Worm (Caenorhabditis elegans) whole organism, L3 larva: ENCODE measurements around the gene M03C11.6.
A peak's percentile ranks its signal among the peaks of the same experiment; 100 is the strongest.

Source experiments
- R02D3.7 ChIP-seq: fragments of 150-350 bp; optimal IDR thresholded peaks from 2 replicates; lab custom pipeline; 2014; ENCODE audit warnings: missing biosample characterization, missing genetic modification characterization
- ZK546.5 ChIP-seq: sonication (generic microtip); optimal IDR thresholded peaks from 2 replicates; lab custom pipeline; 2017; ENCODE audit warnings: missing biosample characterization, missing genetic modification characterization
- aly-2 ChIP-seq: fragments of 150-350 bp; optimal IDR thresholded peaks from 2 replicates; lab custom pipeline; 2014; ENCODE audit warnings: missing biosample characterization, missing genetic modification characterization
- ama-1 ChIP-seq: fragments of 150-350 bp; optimal IDR thresholded peaks from 2 replicates; lab custom pipeline; 2018
- ceh-16 ChIP-seq: sonication (generic microtip); optimal IDR thresholded peaks from 2 replicates; lab custom pipeline; 2017; ENCODE audit warnings: missing biosample characterization, missing genetic modification characterization
- ceh-9 ChIP-seq: sonication (generic microtip); optimal IDR thresholded peaks from 2 replicates; lab custom pipeline; 2018; ENCODE audit warnings: missing biosample characterization, missing genetic modification characterization
- daf-12 ChIP-seq: fragments of 150-350 bp; optimal IDR thresholded peaks from 2 replicates; lab custom pipeline; 2014; ENCODE audit warnings: missing biosample characterization, missing genetic modification reagents, missing genetic modification characterization
- egl-27 ChIP-seq: sonication (generic microtip); optimal IDR thresholded peaks from 4 replicates; lab custom pipeline; 2017; ENCODE audit warnings: missing biosample characterization, missing genetic modification reagents, missing genetic modification characterization
- egl-5 ChIP-seq: fragments of 150-350 bp; optimal IDR thresholded peaks from 2 replicates; lab custom pipeline; 2017; ENCODE audit warnings: missing biosample characterization, missing genetic modification reagents, missing genetic modification characterization, inconsistent platforms
- elt-1 ChIP-seq: fragments of 150-350 bp; optimal IDR thresholded peaks from 2 replicates; lab custom pipeline; 2014; ENCODE audit warnings: missing biosample characterization, missing genetic modification characterization
- elt-2 ChIP-seq: sonication (generic microtip); optimal IDR thresholded peaks from 2 replicates; lab custom pipeline; 2016; ENCODE audit warnings: missing genetic modification reagents, mild to moderate bottlenecking, missing genetic modification characterization, missing compliant biosample characterization
- eor-1 ChIP-seq, 2 experiments: fragments of 150-350 bp; optimal IDR thresholded peaks; 2 replicates each; lab custom pipeline; 2014 to 2018; ENCODE audit warnings: missing biosample characterization in 2 of 2, missing genetic modification characterization in 2 of 2
- fkh-10 ChIP-seq: sonication (generic microtip); optimal IDR thresholded peaks from 2 replicates; lab custom pipeline; 2017; ENCODE audit warnings: missing biosample characterization, missing genetic modification reagents, missing genetic modification characterization
- fkh-2 ChIP-seq: fragments of 150-350 bp; optimal IDR thresholded peaks from 2 replicates; lab custom pipeline; 2014; ENCODE audit warnings: missing biosample characterization, missing genetic modification reagents, missing genetic modification characterization
- hmg-11 ChIP-seq: sonication (generic microtip); optimal IDR thresholded peaks from 2 replicates; lab custom pipeline; 2016; ENCODE audit warnings: missing genetic modification characterization, missing compliant biosample characterization
- jun-1 ChIP-seq: fragments of 150-350 bp; optimal IDR thresholded peaks from 2 replicates; lab custom pipeline; 2014; ENCODE audit warnings: missing biosample characterization, missing genetic modification reagents, missing genetic modification characterization
- lin-15B ChIP-seq: fragments of 150-350 bp; optimal IDR thresholded peaks from 2 replicates; lab custom pipeline; 2014; ENCODE audit warnings: missing biosample characterization, missing genetic modification characterization
- lin-39 ChIP-seq: fragments of 150-350 bp; optimal IDR thresholded peaks from 2 replicates; lab custom pipeline; 2018; ENCODE audit warnings: missing biosample characterization, missing genetic modification reagents, missing genetic modification characterization
- lsy-12 ChIP-seq: sonication (generic microtip); optimal IDR thresholded peaks from 2 replicates; lab custom pipeline; 2016; ENCODE audit warnings: mild to moderate bottlenecking, missing genetic modification characterization, missing compliant biosample characterization
- mml-1 ChIP-seq: fragments of 150-350 bp; sonication (generic microtip); optimal IDR thresholded peaks from 3 replicates; lab custom pipeline; 2014; ENCODE audit warnings: missing biosample characterization, missing genetic modification characterization
- nfya-1 ChIP-seq: sonication (generic microtip); optimal IDR thresholded peaks from 2 replicates; lab custom pipeline; 2017; ENCODE audit warnings: missing genetic modification characterization, mild to moderate bottlenecking, missing compliant biosample characterization, antibody characterized with exemption, moderate library complexity; ENCODE audit not compliant: insufficient read depth
- nhr-11 ChIP-seq: fragments of 150-350 bp; optimal IDR thresholded peaks from 2 replicates; lab custom pipeline; 2014; ENCODE audit warnings: missing biosample characterization, missing genetic modification characterization
- nhr-23 ChIP-seq: fragments of 150-350 bp; optimal IDR thresholded peaks from 2 replicates; lab custom pipeline; 2014; ENCODE audit warnings: missing biosample characterization, missing genetic modification reagents, missing genetic modification characterization
- nhr-25 ChIP-seq: sonication (generic microtip); optimal IDR thresholded peaks from 2 replicates; lab custom pipeline; 2017; ENCODE audit warnings: missing biosample characterization, missing genetic modification characterization
- nhr-28 ChIP-seq: fragments of 150-350 bp; optimal IDR thresholded peaks from 2 replicates; lab custom pipeline; 2014; ENCODE audit warnings: missing biosample characterization, missing genetic modification characterization
- nhr-76 ChIP-seq: fragments of 150-350 bp; sonication (generic microtip); optimal IDR thresholded peaks from 5 replicates; lab custom pipeline; 2014; ENCODE audit warnings: missing biosample characterization, missing genetic modification characterization
- pha-4 ChIP-seq: fragments of 150-350 bp; optimal IDR thresholded peaks from 2 replicates; lab custom pipeline; 2014; ENCODE audit warnings: missing biosample characterization, missing genetic modification reagents, missing genetic modification characterization
- pqm-1 ChIP-seq: fragments of 150-350 bp; optimal IDR thresholded peaks from 2 replicates; lab custom pipeline; 2017; ENCODE audit warnings: missing biosample characterization, missing genetic modification characterization, inconsistent platforms
- skn-1 ChIP-seq: fragments of 150-350 bp; optimal IDR thresholded peaks from 2 replicates; lab custom pipeline; 2014; ENCODE audit warnings: missing biosample characterization, missing genetic modification characterization
- snpc-4 ChIP-seq: fragments of 150-350 bp; optimal IDR thresholded peaks from 2 replicates; lab custom pipeline; 2014; ENCODE audit warnings: missing biosample characterization, missing genetic modification characterization
- tbx-2 ChIP-seq: sonication (generic microtip); optimal IDR thresholded peaks from 2 replicates; lab custom pipeline; 2016; ENCODE audit warnings: mild to moderate bottlenecking, missing genetic modification characterization, missing compliant biosample characterization
- unc-39 ChIP-seq: sonication (generic microtip); optimal IDR thresholded peaks from 4 replicates; lab custom pipeline; 2017; ENCODE audit warnings: missing biosample characterization, missing genetic modification characterization
- unc-62 ChIP-seq: fragments of 150-350 bp; sonication (generic microtip); optimal IDR thresholded peaks from 4 replicates; lab custom pipeline; 2014; ENCODE audit warnings: missing biosample characterization, missing genetic modification reagents, missing genetic modification characterization
- zag-1 ChIP-seq: fragments of 150-350 bp; optimal IDR thresholded peaks from 2 replicates; lab custom pipeline; 2014; ENCODE audit warnings: missing biosample characterization, missing genetic modification characterization
- ztf-11 ChIP-seq: fragments of 150-350 bp; optimal IDR thresholded peaks from 2 replicates; lab custom pipeline; 2014; ENCODE audit warnings: missing biosample characterization, missing genetic modification characterization
- ztf-4 ChIP-seq: fragments of 150-350 bp; optimal IDR thresholded peaks from 2 replicates; lab custom pipeline; 2014; ENCODE audit warnings: missing biosample characterization, missing genetic modification characterization

M03C11.6 gene

DNA sequence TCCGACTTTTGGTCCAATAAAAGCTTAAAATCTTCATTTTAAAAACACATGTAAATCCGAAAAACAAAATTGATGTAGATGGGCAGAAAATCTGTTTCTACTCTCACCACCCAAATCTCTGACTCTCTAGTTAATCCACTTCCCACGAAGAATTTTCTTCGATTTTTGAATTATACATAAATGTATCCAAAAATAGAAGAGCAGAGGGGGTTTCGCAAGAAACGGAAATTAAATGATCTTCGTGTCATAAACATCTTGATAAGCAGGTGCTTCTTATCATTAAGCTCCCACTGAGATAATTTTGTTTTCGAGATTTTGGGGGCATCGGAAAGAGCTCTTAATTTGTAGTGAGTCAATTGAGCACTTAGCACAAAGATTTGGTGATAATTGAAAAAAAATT, 34.2 kb downstream of the M03C11.6 start:
- TF ChIP-seq aly-2 (tag; lab: Kevin White, UChicago) (no peak), jun-1 (tag; lab: Kevin White, UChicago) (no peak), ztf-11 (tag; lab: Kevin White, UChicago) (no peak), lin-15B (tag; lab: Kevin White, UChicago) (no peak), fkh-10 (no peak), skn-1 (tag; lab: Kevin White, UChicago) (no peak), tbx-2 (tag; lab: Kevin White, UChicago) (no peak), egl-5 (tag; lab: Kevin White, UChicago) (no peak), lsy-12 (tag; lab: Kevin White, UChicago) (no peak), daf-12 (tag; lab: Kevin White, UChicago) (no peak), nhr-76 (tag; lab: Kevin White, UChicago) (no peak), nhr-25 (tag; lab: Kevin White, UChicago) (no peak), elt-2 (tag; lab: Kevin White, UChicago) (no peak), fkh-2 (tag; lab: Kevin White, UChicago) (no peak), ztf-4 (no peak), pha-4 (tag; lab: Kevin White, UChicago) (no peak)
- TF ChIP-seq, all 47 proteins: peak for 0

DNA sequence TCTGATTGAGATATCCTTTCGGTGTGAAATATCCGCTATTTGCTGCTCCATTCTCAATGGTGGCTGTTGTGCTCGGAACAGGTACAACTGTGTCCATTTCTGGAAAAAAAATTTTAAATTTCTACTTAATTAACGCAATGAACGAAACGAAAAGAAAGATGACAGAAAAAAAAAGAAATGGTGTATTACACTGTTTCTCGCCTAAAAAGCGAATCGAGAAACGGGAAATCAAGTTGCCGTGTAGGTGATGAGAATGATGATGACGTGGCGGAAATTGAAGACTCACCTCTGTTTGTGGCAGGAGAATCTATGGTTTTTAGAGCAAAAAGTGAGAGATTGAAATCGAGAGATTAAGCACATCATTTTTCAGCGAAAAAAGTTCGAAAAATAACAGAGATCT, 37.3 kb downstream of the M03C11.6 start, which contains the start of gene C38H2.3:
C38H2.3 (minus strand) TSS at position 101 of the 400 bp plus-strand sequence.
- TF ChIP-seq skn-1 (tag; lab: Kevin White, UChicago) (no peak), elt-1 (tag; lab: Kevin White, UChicago) (peak; percentile 25), fkh-2 (tag; lab: Kevin White, UChicago) (no peak), ceh-16 (tag; lab: Kevin White, UChicago) (no peak)

DNA sequence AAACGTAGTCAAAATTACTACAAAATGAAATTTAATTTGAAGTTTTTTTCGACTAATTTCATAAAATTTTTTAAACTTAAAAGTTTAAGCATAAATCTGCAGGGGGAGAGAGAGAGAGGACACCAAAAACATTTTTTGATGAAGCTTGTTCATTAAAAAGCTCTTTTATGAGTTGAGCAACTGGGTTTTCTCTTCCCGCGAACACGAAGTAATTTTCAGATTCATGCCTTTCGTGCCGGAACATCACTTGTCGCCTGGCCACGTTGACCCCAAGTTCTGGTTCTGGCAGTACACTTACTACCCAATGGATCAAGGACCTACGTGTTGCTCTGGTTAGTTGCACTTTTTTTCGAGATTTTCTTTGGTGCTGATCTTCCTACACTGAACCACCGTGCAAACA, 40.0 kb downstream of the M03C11.6 start:
- no peak for TF ChIP-seq snpc-4
- TF ChIP-seq ceh-16 (tag; lab: Kevin White, UChicago), result no peak
- TF ChIP-seq tbx-2 (tag; lab: Kevin White, UChicago), result no peak
- no peak for TF ChIP-seq lin-39 (tag; lab: Kevin White, UChicago)
- TF ChIP-seq R02D3.7 (tag; lab: Kevin White, UChicago), result no peak
- TF ChIP-seq pqm-1, result no peak
- no peak for TF ChIP-seq ama-1 (lab: Kevin White, UChicago)
- TF ChIP-seq, all 47 proteins: peak for 0

DNA sequence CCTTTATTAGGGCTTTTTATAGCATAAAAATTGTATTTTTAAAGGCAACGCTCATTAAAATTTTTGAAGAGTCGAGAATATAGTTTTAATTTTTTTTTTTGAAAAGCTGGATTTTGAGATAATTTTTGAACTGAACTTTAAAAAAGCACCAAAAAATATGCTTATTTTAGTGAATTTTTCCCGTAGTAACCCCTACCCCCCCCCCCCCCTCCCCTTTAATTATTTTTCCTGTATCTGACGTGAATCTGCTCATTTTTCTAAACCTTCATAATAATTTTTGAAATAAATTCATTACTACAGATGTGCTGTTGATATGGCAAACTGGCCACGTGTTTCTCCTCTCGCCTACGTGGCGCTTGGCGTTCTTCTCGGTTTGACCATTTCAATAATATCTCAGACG, 42.3 kb downstream of the M03C11.6 start, which contains the start of gene C38H2.2:
C38H2.2 (plus strand) TSS at position 301 of the 400 bp plus-strand sequence.
- TF ChIP-seq nhr-25 (tag; lab: Kevin White, UChicago) (no peak), nhr-23 (tag; lab: Kevin White, UChicago) (no peak), snpc-4 (no peak), nhr-28 (tag; lab: Kevin White, UChicago) (no peak), zag-1 (tag; lab: Kevin White, UChicago) (no peak), ZK546.5 (tag; lab: Kevin White, UChicago) (no peak), elt-2 (tag; lab: Kevin White, UChicago) (no peak), ceh-9 (tag; lab: Kevin White, UChicago) (no peak), hmg-11 (tag; lab: Kevin White, UChicago) (no peak), nhr-11 (tag; lab: Kevin White, UChicago) (no peak), eor-1 (tag; optimal IDR thresholded peaks at IDR 0.05; lab: Kevin White, UChicago) (no peak), ama-1 (lab: Kevin White, UChicago) (no peak), unc-62 (GFP tag; lab: Kevin White, UChicago) (no peak), ztf-11 (tag; lab: Kevin White, UChicago) (no peak)

DNA sequence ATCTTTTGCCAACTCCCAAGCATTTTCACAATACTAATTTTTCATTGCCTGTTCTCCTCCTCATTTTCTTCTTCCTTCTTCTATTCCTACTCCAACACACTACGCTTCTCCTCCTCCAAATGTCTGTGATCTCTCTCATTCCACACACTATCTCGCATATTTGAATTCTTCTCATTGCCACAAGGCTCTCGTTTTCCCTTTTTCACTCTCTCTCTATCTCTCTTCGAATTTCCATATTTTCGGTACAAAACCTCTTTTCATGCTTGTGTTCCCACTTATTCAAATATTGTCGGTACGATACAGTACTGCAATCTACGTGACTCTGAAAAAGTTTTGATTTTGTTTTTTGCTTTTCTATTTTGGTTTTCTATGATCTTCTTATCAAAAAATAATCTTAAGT, 43.2 kb downstream of the M03C11.6 start:
- no peak for TF ChIP-seq nhr-23 (tag; lab: Kevin White, UChicago)
- TF ChIP-seq hmg-11 (tag; lab: Kevin White, UChicago), result peak; percentile 51
- peak; percentile 41 for TF ChIP-seq nfya-1

DNA sequence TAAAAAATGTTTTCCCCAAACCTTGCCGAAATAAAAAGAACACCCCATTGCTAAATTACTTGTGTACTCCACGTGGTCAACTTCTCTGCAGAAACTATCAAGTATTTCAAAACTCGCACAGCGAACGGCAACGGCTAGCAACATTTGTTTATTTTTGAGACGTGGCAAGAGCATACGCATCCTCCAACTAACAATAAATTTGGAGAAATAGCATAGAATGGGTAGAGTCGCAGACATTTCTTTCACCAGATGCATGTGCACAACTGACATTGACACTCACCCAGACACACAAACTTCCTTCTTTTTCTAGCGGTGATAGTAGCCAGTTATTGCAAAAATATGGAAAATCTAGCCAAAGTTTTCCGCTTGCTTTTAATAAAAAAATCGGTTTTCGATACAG, 44.2 kb downstream of the M03C11.6 start:
- TF ChIP-seq unc-39 (tag; lab: Kevin White, UChicago), result no peak
- TF ChIP-seq egl-27 (tag; lab: Kevin White, UChicago), result no peak
- no peak for TF ChIP-seq nhr-76 (tag; lab: Kevin White, UChicago)
- no peak for TF ChIP-seq egl-5 (tag; lab: Kevin White, UChicago)
- no peak for TF ChIP-seq mml-1 (tag; lab: Kevin White, UChicago)
